Worm (Caenorhabditis elegans): ENCODE data around the gene F19B10.3.

- TF ChIP-seq ztf-11 (tag; optimal IDR thresholded peaks at IDR 0.05) (no peak), elt-1 (tag; optimal IDR thresholded peaks at IDR 0.05; ENCODE audit: borderline replicate concordance, insufficient read depth) (no peak), mep-1 (tag; optimal IDR thresholded peaks at IDR 0.05) (no peak), ces-1 (GFP tag; optimal IDR thresholded peaks at IDR 0.05) (no peak), M03D4.4 (tag; optimal IDR thresholded peaks at IDR 0.05) (no peak), pha-4 (tag; optimal IDR thresholded peaks at IDR 0.05) (no peak), lsy-2 (tag; optimal IDR thresholded peaks at IDR 0.05) (no peak), unc-120 (tag; optimal IDR thresholded peaks at IDR 0.05; ENCODE audit: poor library complexity, severe bottlenecking) (no peak)
These were observed 40.8 kb downstream of the F19B10.3 start, which contains the start of gene srx-108 for ce11 chrII:3705320-3705719.
